Worm (Caenorhabditis elegans) whole organism, midembryonic: ENCODE data around the gene lap-1.

Experiments
- T22C8.4 ChIP-seq: fragments of 200-800 bp; sonication (Bioruptor generic); IDR thresholded peaks from 2 replicates; pipeline ENCODE4 v1.3.6; 2022; ENCODE audit warnings: missing genetic modification characterization, missing compliant biosample characterization
- cog-1 ChIP-seq: sonication (generic microtip); optimal IDR thresholded peaks from 2 replicates; lab custom pipeline; 2016; ENCODE audit warnings: missing genetic modification characterization, missing compliant biosample characterization
- flt-1 ChIP-seq: fragments of 200-800 bp; sonication (Bioruptor generic); IDR thresholded peaks from 2 replicates; pipeline ENCODE4 v1.3.6; 2022; ENCODE audit warnings: missing genetic modification characterization, missing compliant biosample characterization
- klf-2 ChIP-seq: fragments of 200-800 bp; sonication (Bioruptor generic); conservative IDR thresholded peaks from 2 replicates; pipeline ENCODE4 v1.3.6; 2022; ENCODE audit warnings: missing genetic modification reagents, missing genetic modification characterization, missing compliant biosample characterization
- med-1 ChIP-seq: sonication (generic microtip); optimal IDR thresholded peaks from 2 replicates; lab custom pipeline; 2017; ENCODE audit warnings: missing genetic modification characterization, mild to moderate bottlenecking, missing compliant biosample characterization, antibody characterized with exemption, missing genetic modification reagents; ENCODE audit not compliant: insufficient read depth
- ref-1 ChIP-seq: fragments of 200-800 bp; sonication (Bioruptor generic); conservative IDR thresholded peaks from 2 replicates; pipeline ENCODE4 v1.3.6; 2022; ENCODE audit warnings: missing genetic modification reagents, missing genetic modification characterization, missing compliant biosample characterization
- tab-1 ChIP-seq: fragments of 200-800 bp; sonication (Bioruptor generic); IDR thresholded peaks from 2 replicates; pipeline ENCODE4 v1.3.6; 2022; ENCODE audit warnings: missing genetic modification characterization, missing compliant biosample characterization

- TF ChIP-seq med-1 (no peak), flt-1 (GFP tag; lab: Robert Waterston, UW) (no peak), klf-2 (no peak), T22C8.4 (GFP tag; lab: Robert Waterston, UW) (no peak), tab-1 (no peak), cog-1 (tag; lab: Kevin White, UChicago) (no peak), ref-1 (GFP tag; lab: Robert Waterston, UW) (no peak)
Measured at ce11 chrIII:8402633-8403032, 905 bp upstream of the lap-1 start.
